Fruit fly (Drosophila melanogaster) whole organism, embryonic: Measurements from ENCODE around the gene CG31493.

ENCODE experiments used
- CG10147 ChIP-seq: fragments of 200-800 bp; sonication (Bioruptor generic); optimal IDR thresholded peaks from 2 replicates; lab custom pipeline; 2019; ENCODE audit warnings: missing biosample characterization, mild to moderate bottlenecking, missing genetic modification characterization, moderate library complexity
- CG10565 ChIP-seq: fragments of 200-800 bp; sonication (Bioruptor generic); optimal IDR thresholded peaks from 3 replicates; lab custom pipeline; 2016; ENCODE audit warnings: missing biosample characterization, mild to moderate bottlenecking, missing genetic modification characterization
- CG13624 ChIP-seq: fragments of 200-800 bp; sonication (Bioruptor generic); optimal IDR thresholded peaks from 2 replicates; lab custom pipeline; 2016; ENCODE audit warnings: missing biosample characterization, missing genetic modification characterization
- CG13775 ChIP-seq: fragments of 200-800 bp; sonication (Bioruptor generic); optimal IDR thresholded peaks from 3 replicates; lab custom pipeline; 2017; ENCODE audit warnings: missing biosample characterization, mild to moderate bottlenecking, missing genetic modification characterization
- CG1529 ChIP-seq: fragments of 200-800 bp; sonication (Bioruptor generic); optimal IDR thresholded peaks from 3 replicates; lab custom pipeline; 2018; ENCODE audit warnings: missing biosample characterization, missing genetic modification characterization
- CG16779 ChIP-seq: fragments of 200-800 bp; sonication (Bioruptor generic); IDR thresholded peaks from 2 replicates; pipeline ENCODE4 v1.3.6; 2022; ENCODE audit warnings: missing biosample characterization, missing genetic modification characterization
- CG17829 ChIP-seq: fragments of 200-800 bp; optimal IDR thresholded peaks from 2 replicates; lab custom pipeline; 2019; ENCODE audit warnings: missing biosample characterization, mild to moderate bottlenecking, missing genetic modification characterization, moderate library complexity
- CG2875 ChIP-seq: fragments of 200-800 bp; sonication (Bioruptor generic); optimal IDR thresholded peaks from 2 replicates; lab custom pipeline; 2017; ENCODE audit warnings: missing biosample characterization, mild to moderate bottlenecking, missing genetic modification characterization, missing genetic modification reagents
- CG4730 ChIP-seq: fragments of 200-800 bp; sonication (Bioruptor generic); IDR thresholded peaks from 2 replicates; pipeline ENCODE4 v1.3.6; 2022; ENCODE audit warnings: missing biosample characterization, missing genetic modification characterization
- CTCF ChIP-seq: fragments of 200-800 bp; sonication (Bioruptor generic); optimal IDR thresholded peaks from 2 replicates; lab custom pipeline; 2017; ENCODE audit warnings: missing biosample characterization, mild to moderate bottlenecking, missing genetic modification characterization, moderate library complexity
- Hsf ChIP-seq: fragments of 200-800 bp; sonication (Bioruptor generic); optimal IDR thresholded peaks from 3 replicates; lab custom pipeline; 2016; ENCODE audit warnings: missing biosample characterization, missing genetic modification characterization
- Sin3A ChIP-seq: fragments of >200 bp; optimal IDR thresholded peaks from 2 replicates; lab custom pipeline; 2018
- unc-4 ChIP-seq: fragments of 200-800 bp; sonication (Bioruptor generic); IDR thresholded peaks from 2 replicates; pipeline ENCODE4 v1.3.6; 2022; ENCODE audit warnings: missing biosample characterization, missing genetic modification characterization; ENCODE audit not compliant: partially characterized antibody
- wdn ChIP-seq: fragments of 200-800 bp; sonication (Bioruptor generic); IDR thresholded peaks from 2 replicates; pipeline ENCODE4 v1.3.6; 2022; ENCODE audit warnings: missing biosample characterization, missing genetic modification characterization

- no peak for TF ChIP-seq CG16779 (GFP tag; lab: Robert Waterston, UW)
- no peak for TF ChIP-seq CG4730 (GFP tag; lab: Robert Waterston, UW)
- no peak for TF ChIP-seq CG13624
- TF ChIP-seq CG2875, result no peak
- TF ChIP-seq CG10147, result no peak
- TF ChIP-seq CG13775 (GFP tag; lab: Kevin White, UChicago), result no peak
- no peak for TF ChIP-seq CG10565 (GFP tag; lab: Kevin White, UChicago)
- TF ChIP-seq unc-4, result no peak
- TF ChIP-seq Hsf (GFP tag; lab: Kevin White, UChicago), result no peak
- no peak for TF ChIP-seq CTCF (GFP tag; lab: Kevin White, UChicago)
- TF ChIP-seq Sin3A (lab: Kevin White, UChicago), result no peak
- TF ChIP-seq CG17829, result no peak
- TF ChIP-seq CG1529 (GFP tag; lab: Kevin White, UChicago), result no peak
- TF ChIP-seq wdn (GFP tag; lab: Robert Waterston, UW), result no peak
These were observed 45.9 kb upstream of the CG31493 start for dm6 chr3R:7085455-7085854.
